Worm (Caenorhabditis elegans): ENCODE results near the gene ZK938.1.

The ZK938.1 gene

ce11 chrII:9791185-9791584 is 38.0 kb upstream of the ZK938.1 start (continued):
- TF ChIP-seq lin-35 (GFP tag; optimal IDR thresholded peaks at IDR 0.05) (peak in 1 of 2 experiments; percentile 45), ama-1 (optimal IDR thresholded peaks at IDR 0.05) (no peak), lin-39 (tag; optimal IDR thresholded peaks at IDR 0.05) (no peak), jun-1 (tag; optimal IDR thresholded peaks at IDR 0.05) (peak; percentile 32), grh-1 (GFP tag; IDR thresholded peaks at IDR 0.05) (no peak), elt-2 (tag; optimal IDR thresholded peaks at IDR 0.05) (peak; percentile 95), lin-14 (GFP tag; optimal IDR thresholded peaks at IDR 0.05) (peak; percentile 31), ceh-90 (tag; optimal IDR thresholded peaks at IDR 0.05) (no peak), elt-3 (tag; optimal IDR thresholded peaks at IDR 0.05) (no peak), tbx-2 (tag; optimal IDR thresholded peaks at IDR 0.05) (no peak)

ce11 chrII:9793197-9793596 is 36.0 kb upstream of the ZK938.1 start, which contains the start of gene cyp-13A3:
cyp-13A3 (minus strand) TSS chrII:9793297.
- TF ChIP-seq nhr-20 (tag; optimal IDR thresholded peaks at IDR 0.05) (peak; percentile 70), ceh-90 (tag; optimal IDR thresholded peaks at IDR 0.05) (no peak)

ce11 chrII:9797664-9798063 is 31.5 kb upstream of the ZK938.1 start, which contains the start of gene cyp-13A4:
cyp-13A4 (minus strand) TSS chrII:9797740.
- no peak for TF ChIP-seq efl-3 (GFP tag; optimal IDR thresholded peaks at IDR 0.05)
- TF ChIP-seq fkh-4 (tag; optimal IDR thresholded peaks at IDR 0.05; ENCODE audit: borderline replicate concordance): no peak
- TF ChIP-seq mab-9 (GFP tag; IDR thresholded peaks at IDR 0.05): no peak

- TF ChIP-seq nhr-20 (tag; optimal IDR thresholded peaks at IDR 0.05) (peak; percentile 89), nhr-28 (tag; optimal IDR thresholded peaks at IDR 0.05) (no peak), unc-86 (tag; optimal IDR thresholded peaks at IDR 0.05) (no peak), nhr-71 (tag; optimal IDR thresholded peaks at IDR 0.05) (peak; percentile 47), lin-13 (GFP tag; optimal IDR thresholded peaks at IDR 0.05) (no peak), lin-15B (tag; optimal IDR thresholded peaks at IDR 0.05) (no peak), efl-3 (GFP tag; optimal IDR thresholded peaks at IDR 0.05) (no peak), dpl-1 (GFP tag; optimal IDR thresholded peaks at IDR 0.05) (no peak), mep-1 (tag; optimal IDR thresholded peaks at IDR 0.05) (no peak), ces-1 (GFP tag; optimal IDR thresholded peaks at IDR 0.05) (no peak), lsy-2 (tag; optimal IDR thresholded peaks at IDR 0.05) (no peak), nhr-90 (tag; optimal IDR thresholded peaks at IDR 0.05; ENCODE audit: poor library complexity) (peak; percentile 27), ceh-63 (GFP tag; optimal IDR thresholded peaks at IDR 0.05) (no peak), unc-30 (tag; optimal IDR thresholded peaks at IDR 0.05) (no peak), tlp-1 (tag; optimal IDR thresholded peaks at IDR 0.05) (no peak), ceh-90 (tag; optimal IDR thresholded peaks at IDR 0.05) (no peak), nhr-77 (tag; optimal IDR thresholded peaks at IDR 0.05) (no peak), skn-1 (tag; optimal IDR thresholded peaks at IDR 0.05) (no peak), C16A3.4 (tag; optimal IDR thresholded peaks at IDR 0.05) (peak; percentile 0), alr-1 (tag; optimal IDR thresholded peaks at IDR 0.05; ENCODE audit: borderline replicate concordance) (no peak), mdl-1 (tag; optimal IDR thresholded peaks at IDR 0.05) (peak in 1 of 2 experiments; percentile 5), ceh-88 (GFP tag; IDR thresholded peaks at IDR 0.05) (no peak), pag-3 (tag; optimal IDR thresholded peaks at IDR 0.05; ENCODE audit: borderline replicate concordance, insufficient read depth) (no peak), fkh-10 (GFP tag; optimal IDR thresholded peaks at IDR 0.05) (no peak), pqm-1 (tag; optimal IDR thresholded peaks at IDR 0.05) (no peak), irx-1 (tag; optimal IDR thresholded peaks at IDR 0.05) (no peak), nhr-19 (GFP tag; conservative IDR thresholded peaks at IDR 0.05) (no peak), unc-62 (GFP tag; optimal IDR thresholded peaks at IDR 0.05) (no peak), grh-1 (GFP tag; IDR thresholded peaks at IDR 0.05) (no peak), fkh-8 (tag; optimal IDR thresholded peaks at IDR 0.05) (no peak), fkh-4 (tag; optimal IDR thresholded peaks at IDR 0.05; ENCODE audit: borderline replicate concordance) (no peak), C34B4.2 (tag; optimal IDR thresholded peaks at IDR 0.05) (no peak), lin-35 (GFP tag; optimal IDR thresholded peaks at IDR 0.05) (peak in 1 of 2 experiments; percentile 41), snu-23 (GFP tag; optimal IDR thresholded peaks at IDR 0.05) (peak; percentile 56), snpc-4 (tag; optimal IDR thresholded peaks at IDR 0.05) (no peak), Y116A8C.19 (tag; optimal IDR thresholded peaks at IDR 0.05; ENCODE audit: borderline replicate concordance) (no peak), hlh-17 (GFP tag; optimal IDR thresholded peaks at IDR 0.05; ENCODE audit: borderline replicate concordance) (no peak), swsn-7 (tag; optimal IDR thresholded peaks at IDR 0.05) (no peak)
These were observed 29.0 kb upstream of the ZK938.1 start, which contains the start of gene cyp-13A5 for ce11 chrII:9800251-9800650. cyp-13A5 (minus strand) TSS chrII:9800362.
